Worm (Caenorhabditis elegans) whole organism, L2 larva: ENCODE data around the gene pdhk-2.

Experiments used
- ama-1 ChIP-seq: fragments of 150-350 bp; optimal IDR thresholded peaks from 2 replicates; lab custom pipeline; 2018; ENCODE audit warnings: inconsistent platforms
- ceh-82 ChIP-seq: fragments of 150-350 bp; optimal IDR thresholded peaks from 2 replicates; lab custom pipeline; 2014; ENCODE audit warnings: missing biosample characterization, missing genetic modification characterization
- crh-2 ChIP-seq: sonication (generic microtip); optimal IDR thresholded peaks from 2 replicates; lab custom pipeline; 2017; ENCODE audit warnings: missing biosample characterization, missing genetic modification characterization
- dmd-4 ChIP-seq: sonication (generic microtip); optimal IDR thresholded peaks from 2 replicates; lab custom pipeline; 2017; ENCODE audit warnings: missing biosample characterization, missing genetic modification characterization
- egl-27 ChIP-seq: sonication (generic microtip); optimal IDR thresholded peaks from 3 replicates; lab custom pipeline; 2017; ENCODE audit warnings: missing biosample characterization, missing genetic modification reagents, missing genetic modification characterization
- elt-3 ChIP-seq: sonication (generic microtip); optimal IDR thresholded peaks from 2 replicates; lab custom pipeline; 2017; ENCODE audit warnings: missing biosample characterization, missing genetic modification characterization
- mdl-1 ChIP-seq, 2 experiments: fragments of 150-350 bp in 1 of 2; sonication (generic microtip) in 1 of 2; optimal IDR thresholded peaks; 2 replicates each; lab custom pipeline; 2017; ENCODE audit warnings: missing biosample characterization in 2 of 2, missing genetic modification characterization in 2 of 2
- nhr-11 ChIP-seq: fragments of 150-350 bp; optimal IDR thresholded peaks from 2 replicates; lab custom pipeline; 2014; ENCODE audit warnings: missing biosample characterization, missing genetic modification characterization
- nhr-237 ChIP-seq: fragments of 150-350 bp; optimal IDR thresholded peaks from 2 replicates; lab custom pipeline; 2014; ENCODE audit warnings: missing biosample characterization, missing genetic modification characterization
- peb-1 ChIP-seq: fragments of 150-350 bp; optimal IDR thresholded peaks from 2 replicates; lab custom pipeline; 2014; ENCODE audit warnings: missing biosample characterization, missing genetic modification characterization
- sma-9 ChIP-seq, 2 experiments: fragments of 150-350 bp in 1 of 2; sonication (generic microtip) in 1 of 2; optimal IDR thresholded peaks; 2 replicates each; lab custom pipeline; 2014 to 2016; ENCODE audit warnings: missing genetic modification characterization in 2 of 2, mild to moderate bottlenecking in 1 of 2, missing biosample characterization in 1 of 2, missing compliant biosample characterization in 1 of 2, missing genetic modification reagents in 1 of 2, moderate library complexity in 1 of 2
- unc-62 ChIP-seq: fragments of 150-350 bp; optimal IDR thresholded peaks from 2 replicates; lab custom pipeline; 2014; ENCODE audit warnings: missing biosample characterization, missing genetic modification reagents, missing genetic modification characterization
- ztf-4 ChIP-seq: fragments of 150-350 bp; optimal IDR thresholded peaks from 2 replicates; lab custom pipeline; 2014; ENCODE audit warnings: missing biosample characterization, missing genetic modification characterization

DNA sequence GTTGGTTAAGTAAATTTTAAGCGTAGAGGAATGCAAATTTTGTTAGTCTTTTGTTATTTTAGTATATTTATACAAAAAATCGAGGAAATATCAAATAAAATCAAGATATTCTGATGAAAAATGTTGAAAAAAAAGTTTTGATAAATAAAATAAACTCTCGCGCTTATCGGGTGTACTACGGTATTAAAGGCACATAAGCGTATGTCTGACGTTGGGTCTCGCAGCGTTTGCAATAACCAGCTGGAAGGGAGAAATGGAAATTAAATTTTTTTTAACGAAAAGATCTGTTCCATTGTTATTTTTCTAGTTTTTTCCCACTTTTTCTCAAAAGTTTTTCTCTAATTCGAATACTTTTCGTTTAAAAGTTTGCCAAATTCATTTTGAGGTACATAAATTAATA, 52.1 kb downstream of the pdhk-2 start:
- no peak for TF ChIP-seq ama-1 (lab: Kevin White, UChicago)
- TF ChIP-seq unc-62: no peak
- TF ChIP-seq mdl-1 (tag; optimal IDR thresholded peaks at IDR 0.05; lab: Kevin White, UChicago): no peak
- TF ChIP-seq crh-2 (tag; lab: Kevin White, UChicago): no peak
- no peak for TF ChIP-seq ztf-4 (tag; lab: Kevin White, UChicago)
- no peak for TF ChIP-seq dmd-4
- no peak for TF ChIP-seq nhr-11 (tag; lab: Kevin White, UChicago)
- TF ChIP-seq nhr-237 (tag; lab: Kevin White, UChicago): no peak
- no peak for TF ChIP-seq peb-1 (tag; lab: Kevin White, UChicago)
- TF ChIP-seq ceh-82 (tag; lab: Kevin White, UChicago): no peak
- no peak for TF ChIP-seq sma-9 (GFP tag; optimal IDR thresholded peaks at IDR 0.05; lab: Kevin White, UChicago)
- TF ChIP-seq sma-9 (tag; optimal IDR thresholded peaks at IDR 0.05; lab: Kevin White, UChicago): no peak
- TF ChIP-seq elt-3 (tag; lab: Kevin White, UChicago): no peak
- no peak for TF ChIP-seq egl-27
